Worm (Caenorhabditis elegans): ENCODE measurements around the gene clec-265.
A peak's percentile ranks its signal among the peaks of the same experiment; 100 is the strongest.

Gene clec-265

DNA sequence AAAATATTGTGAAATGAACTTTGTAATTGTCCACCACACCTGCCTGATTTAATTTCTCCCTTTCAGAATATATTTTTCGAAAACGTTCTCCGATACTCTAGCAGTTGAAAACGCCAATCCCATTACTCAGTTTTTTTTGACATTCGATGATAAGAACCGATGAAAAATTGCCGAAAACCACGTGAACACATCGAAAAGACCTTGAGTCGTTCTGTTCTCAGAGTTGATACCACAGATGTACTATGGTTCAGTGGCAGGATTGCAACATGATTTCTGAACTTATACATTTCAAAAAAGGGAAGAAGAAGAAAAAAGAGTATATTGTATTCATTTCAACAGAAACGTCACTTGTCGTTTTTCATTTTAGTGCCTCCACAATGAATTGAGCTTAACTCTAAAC, 11.6 kb upstream of the clec-265 start:
- TF ChIP-seq sea-2 (GFP tag; optimal IDR thresholded peaks at IDR 0.05): no peak
- no peak for TF ChIP-seq elt-2 (tag; optimal IDR thresholded peaks at IDR 0.05)
- TF ChIP-seq ceh-16 (tag; optimal IDR thresholded peaks at IDR 0.05): no peak
- TF ChIP-seq lin-15B (tag; optimal IDR thresholded peaks at IDR 0.05): no peak
- TF ChIP-seq nhr-77 (tag; optimal IDR thresholded peaks at IDR 0.05): no peak
- TF ChIP-seq nhr-25 (tag; optimal IDR thresholded peaks at IDR 0.05): no peak
- no peak for TF ChIP-seq mml-1 (tag; optimal IDR thresholded peaks at IDR 0.05)
- no peak for TF ChIP-seq elt-1 (tag; optimal IDR thresholded peaks at IDR 0.05)
- no peak for TF ChIP-seq fkh-2 (tag; optimal IDR thresholded peaks at IDR 0.05)
- no peak for TF ChIP-seq pqm-1 (tag; optimal IDR thresholded peaks at IDR 0.05)
- TF ChIP-seq lin-39 (tag; optimal IDR thresholded peaks at IDR 0.05): no peak
- TF ChIP-seq ZK546.5 (tag; optimal IDR thresholded peaks at IDR 0.05): no peak
- no peak for TF ChIP-seq unc-62 (GFP tag; optimal IDR thresholded peaks at IDR 0.05)
- TF ChIP-seq jun-1 (tag; optimal IDR thresholded peaks at IDR 0.05): no peak
- no peak for TF ChIP-seq mdl-1 (tag; optimal IDR thresholded peaks at IDR 0.05)
- no peak for TF ChIP-seq fos-1 (tag; optimal IDR thresholded peaks at IDR 0.05)
- no peak for TF ChIP-seq ceh-28 (tag; optimal IDR thresholded peaks at IDR 0.05)
- no peak for TF ChIP-seq lsy-12 (tag; optimal IDR thresholded peaks at IDR 0.05)
- TF ChIP-seq snpc-4 (tag; optimal IDR thresholded peaks at IDR 0.05): no peak

DNA sequence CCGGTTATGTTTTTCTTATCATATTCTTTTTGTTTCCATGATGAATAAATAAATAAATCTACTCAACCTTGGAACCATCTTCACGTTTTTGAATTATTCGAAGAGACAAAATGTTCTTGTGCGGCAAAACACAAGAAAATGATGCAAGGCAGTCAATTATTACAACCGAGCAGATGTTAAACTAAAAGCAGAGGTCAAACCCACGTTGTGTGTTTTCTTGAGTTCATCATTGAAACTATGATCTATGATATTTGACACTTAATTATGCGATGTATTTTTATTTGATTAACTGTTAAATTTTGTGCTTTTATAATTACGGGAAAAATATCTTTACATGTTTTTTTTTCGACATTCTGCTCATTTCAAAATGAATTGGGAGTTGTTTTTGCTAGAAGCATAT, 10.1 kb upstream of the clec-265 start:
- no peak for TF ChIP-seq ceh-82 (tag; optimal IDR thresholded peaks at IDR 0.05)
- TF ChIP-seq nhr-25 (tag; optimal IDR thresholded peaks at IDR 0.05): no peak
- peak; percentile 5 for TF ChIP-seq nfya-1 (tag; optimal IDR thresholded peaks at IDR 0.05; ENCODE audit: insufficient read depth)

DNA sequence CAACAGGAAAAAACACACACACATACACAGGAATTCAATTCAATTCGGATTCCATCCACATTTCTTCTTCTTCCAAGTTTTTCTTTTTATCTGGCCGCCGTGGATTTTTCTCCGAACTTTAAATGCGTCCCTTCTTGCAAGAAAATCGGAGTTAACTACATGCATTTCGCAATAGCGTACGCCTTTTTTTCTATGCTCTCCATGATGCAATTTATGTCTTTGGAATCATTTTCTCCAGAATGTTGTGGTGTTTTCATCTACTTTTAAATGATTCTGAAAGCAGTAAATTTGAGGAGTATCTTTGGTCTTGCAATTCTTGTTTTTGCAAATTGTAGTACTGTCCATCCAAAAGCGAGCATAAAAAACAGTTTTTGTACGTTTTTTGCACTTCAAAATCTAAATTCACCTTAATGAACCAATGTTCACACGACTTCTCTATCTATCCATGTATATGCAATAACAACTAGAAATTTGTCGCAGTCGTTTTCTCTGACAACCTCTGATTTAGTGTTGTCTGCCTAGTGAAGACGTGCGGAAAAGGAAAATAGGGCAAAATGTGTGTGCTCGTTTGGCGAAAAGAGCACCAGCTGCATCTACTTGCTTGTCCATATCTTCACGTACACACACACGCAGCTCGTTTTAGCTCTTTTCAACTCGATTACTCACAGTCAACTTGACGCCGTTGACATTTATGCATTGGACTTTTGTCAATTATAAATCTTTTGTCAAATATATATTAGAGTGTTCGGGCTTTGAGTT, 9.1 kb upstream of the clec-265 start:
- TF ChIP-seq nhr-237 (tag; optimal IDR thresholded peaks at IDR 0.05): no peak
- no peak for TF ChIP-seq nhr-67 (tag; optimal IDR thresholded peaks at IDR 0.05)
- TF ChIP-seq lin-39 (tag; optimal IDR thresholded peaks at IDR 0.05): peak; percentile 11
- peak; percentile 4 for TF ChIP-seq unc-62 (GFP tag; optimal IDR thresholded peaks at IDR 0.05)
- peak; percentile 11 for TF ChIP-seq hmg-11 (tag; optimal IDR thresholded peaks at IDR 0.05)
- TF ChIP-seq nhr-76 (tag; optimal IDR thresholded peaks at IDR 0.05): no peak

DNA sequence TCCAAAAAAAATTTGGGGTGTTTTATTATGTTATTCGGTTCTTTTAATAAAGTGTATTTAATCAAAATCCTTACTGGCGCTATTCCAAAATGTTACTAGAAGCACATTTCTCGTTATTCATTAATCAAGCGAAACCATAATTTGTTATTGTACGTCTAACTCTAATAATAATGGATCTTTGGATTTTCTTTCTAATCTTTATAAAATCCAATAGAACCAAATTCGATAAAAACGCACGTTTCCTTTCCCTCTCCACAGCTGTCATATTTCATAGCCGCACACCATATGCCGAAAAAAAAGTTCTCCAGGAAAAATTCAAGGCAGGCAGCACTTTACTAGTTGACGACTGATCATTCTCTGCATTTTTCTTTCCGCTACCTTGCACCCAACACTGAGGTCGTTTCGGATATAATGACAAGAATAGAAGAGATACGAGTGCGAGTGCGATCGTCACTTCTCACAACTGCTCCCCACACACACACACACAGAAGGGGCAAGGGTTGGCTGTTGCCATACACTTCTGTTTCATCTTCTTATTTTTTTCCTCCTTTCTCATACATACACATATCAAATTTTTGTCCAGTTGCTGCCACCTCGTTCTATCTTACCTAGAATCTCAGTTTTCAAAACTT, 7.9 kb upstream of the clec-265 start:
- no peak for TF ChIP-seq snpc-4 (tag; optimal IDR thresholded peaks at IDR 0.05)
- TF ChIP-seq nfya-1 (tag; optimal IDR thresholded peaks at IDR 0.05; ENCODE audit: insufficient read depth): peak; percentile 17

DNA sequence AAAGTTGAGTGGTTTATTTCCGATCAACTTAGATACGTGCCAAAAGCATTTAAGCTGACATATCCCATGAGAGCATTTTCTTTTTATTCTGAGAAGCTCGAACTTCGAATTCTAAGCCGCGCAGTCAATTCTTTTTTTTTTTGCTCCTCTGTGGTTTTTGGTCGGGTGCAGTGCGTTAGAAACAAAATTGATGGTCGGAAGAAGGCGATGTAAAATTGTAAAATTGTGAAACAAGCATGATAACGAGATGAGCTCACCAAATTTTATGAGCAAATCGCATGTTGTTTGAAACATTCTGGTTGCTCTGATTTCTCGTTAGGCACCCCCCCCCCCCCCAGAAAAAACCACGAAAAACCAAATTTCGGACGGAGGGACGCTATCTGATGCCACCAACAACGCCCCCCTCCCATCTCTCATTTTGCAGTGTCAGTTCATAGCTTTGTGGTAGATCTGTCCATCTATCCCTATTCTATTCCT, 6.9 kb upstream of the clec-265 start, which contains the start of gene aqp-7:
aqp-7 (plus strand) TSS at position 427 of the 477 bp plus-strand sequence.
- TF ChIP-seq lin-39 (tag; optimal IDR thresholded peaks at IDR 0.05): peak; percentile 69
- peak; percentile 16 for TF ChIP-seq nfya-1 (tag; optimal IDR thresholded peaks at IDR 0.05; ENCODE audit: insufficient read depth)
- no peak for TF ChIP-seq elt-2 (tag; optimal IDR thresholded peaks at IDR 0.05)

DNA sequence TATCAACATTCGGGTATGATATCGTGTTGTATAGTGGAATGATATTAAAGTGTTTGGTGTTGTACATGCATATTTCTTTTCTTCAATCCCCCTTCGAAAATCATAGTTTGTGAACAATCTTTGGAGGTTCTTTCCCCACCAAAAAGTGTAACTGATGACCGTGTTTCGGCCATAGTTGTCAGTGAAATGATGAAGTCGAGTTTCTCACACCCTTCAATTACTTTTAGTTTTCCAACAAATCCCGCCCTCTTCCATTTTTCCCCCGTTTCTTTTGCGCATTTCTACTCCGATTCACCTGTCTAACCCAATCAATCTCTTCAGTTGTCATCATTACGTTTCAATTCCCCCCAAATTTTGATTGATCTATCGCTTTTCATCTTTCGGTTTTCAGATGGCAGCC, 6.4 kb upstream of the clec-265 start:
- TF ChIP-seq snpc-4 (tag; optimal IDR thresholded peaks at IDR 0.05) (no peak), unc-62 (GFP tag; optimal IDR thresholded peaks at IDR 0.05) (peak; percentile 70), hmg-11 (tag; optimal IDR thresholded peaks at IDR 0.05) (no peak), fkh-2 (tag; optimal IDR thresholded peaks at IDR 0.05) (no peak), ztf-11 (tag; optimal IDR thresholded peaks at IDR 0.05) (no peak), ceh-82 (tag; optimal IDR thresholded peaks at IDR 0.05) (no peak), sea-2 (GFP tag; optimal IDR thresholded peaks at IDR 0.05) (no peak)

DNA sequence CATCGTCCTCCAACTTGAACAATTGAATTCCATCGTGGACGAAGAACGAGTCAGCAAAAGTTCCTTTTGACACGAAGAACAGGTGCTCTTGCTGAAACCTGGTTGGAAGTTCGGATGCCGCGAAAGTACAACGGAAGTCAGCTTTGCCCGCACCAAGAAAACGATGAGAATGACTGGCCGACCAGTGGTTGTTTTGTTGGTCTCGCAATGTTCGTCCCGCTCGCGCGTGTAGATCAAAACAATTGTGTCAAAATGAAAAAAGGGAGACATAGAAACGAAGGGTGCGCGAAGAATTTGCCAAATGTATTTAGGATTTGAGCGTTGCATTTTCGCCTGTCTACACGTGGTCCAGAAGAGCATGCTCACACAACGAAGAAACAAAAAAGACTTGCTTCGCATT, 2.6 kb upstream of the clec-265 start, which contains the start of gene M02F4.1:
M02F4.1 (minus strand) TSS at position 101 of the 400 bp plus-strand sequence.
- no peak for TF ChIP-seq elt-1 (tag; optimal IDR thresholded peaks at IDR 0.05)
- TF ChIP-seq sea-2 (GFP tag; optimal IDR thresholded peaks at IDR 0.05): no peak
- TF ChIP-seq ZK546.5 (tag; optimal IDR thresholded peaks at IDR 0.05): no peak
- TF ChIP-seq nhr-25 (tag; optimal IDR thresholded peaks at IDR 0.05): no peak
- no peak for TF ChIP-seq skn-1 (tag; optimal IDR thresholded peaks at IDR 0.05)
- no peak for TF ChIP-seq mml-1 (tag; optimal IDR thresholded peaks at IDR 0.05)
- no peak for TF ChIP-seq unc-39 (tag; optimal IDR thresholded peaks at IDR 0.05)
- TF ChIP-seq nhr-76 (tag; optimal IDR thresholded peaks at IDR 0.05): no peak
- no peak for TF ChIP-seq zag-1 (tag; optimal IDR thresholded peaks at IDR 0.05)
- no peak for TF ChIP-seq elt-2 (tag; optimal IDR thresholded peaks at IDR 0.05)
- no peak for TF ChIP-seq tbx-2 (tag; optimal IDR thresholded peaks at IDR 0.05)
- TF ChIP-seq ceh-9 (tag; optimal IDR thresholded peaks at IDR 0.05): no peak
- no peak for TF ChIP-seq nhr-23 (tag; optimal IDR thresholded peaks at IDR 0.05)

Data from whole organism, L3 larva.